Worm (Caenorhabditis elegans): ENCODE data around the gene Y26E6A.2.

The Y26E6A.2 gene

ce11 chrX:13958451-13958850, 44.3 kb upstream of the Y26E6A.2 start:
- no peak for TF ChIP-seq nhr-80 (tag; optimal IDR thresholded peaks at IDR 0.05)
- TF ChIP-seq hmg-1.2 (GFP tag; IDR thresholded peaks at IDR 0.05) = no peak
- TF ChIP-seq Y53F4B.3 (GFP tag; IDR thresholded peaks at IDR 0.05) = no peak
- no peak for TF ChIP-seq attf-6 (GFP tag; IDR thresholded peaks at IDR 0.05)
- TF ChIP-seq F52B5.7 (tag; optimal IDR thresholded peaks at IDR 0.05) = no peak
- TF ChIP-seq egl-44 (GFP tag; IDR thresholded peaks at IDR 0.05) = no peak
- no peak for TF ChIP-seq madf-6 (GFP tag; IDR thresholded peaks at IDR 0.05)
- TF ChIP-seq ekl-4 (GFP tag; IDR thresholded peaks at IDR 0.05) = no peak
- TF ChIP-seq T26A5.8 (tag; optimal IDR thresholded peaks at IDR 0.05) = no peak
- no peak for TF ChIP-seq lir-1 (GFP tag; conservative IDR thresholded peaks at IDR 0.05)
- no peak for TF ChIP-seq D2030.7 (GFP tag; IDR thresholded peaks at IDR 0.05)

DNA sequence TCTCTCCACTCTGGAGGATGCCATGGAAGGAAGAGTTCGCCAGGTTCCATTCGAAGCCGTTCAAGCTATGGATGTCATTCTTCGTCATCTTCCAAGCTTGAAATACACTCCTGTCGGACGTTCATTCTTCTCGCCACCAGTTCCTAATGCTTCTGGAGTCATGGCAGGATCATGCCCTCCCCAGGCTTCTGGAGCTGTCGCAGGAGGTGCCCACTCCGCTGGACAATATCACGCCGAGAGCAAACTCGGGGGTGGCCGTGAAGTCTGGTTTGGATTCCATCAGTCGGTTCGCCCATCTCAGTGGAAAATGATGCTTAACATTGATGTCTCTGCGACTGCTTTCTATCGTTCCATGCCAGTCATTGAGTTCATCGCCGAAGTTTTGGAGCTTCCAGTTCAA, 38.2 kb upstream of the Y26E6A.2 start:
- TF ChIP-seq him-1 (tag; optimal IDR thresholded peaks at IDR 0.05) (no peak), zfh-2 (GFP tag; conservative IDR thresholded peaks at IDR 0.05) (peak; percentile 65), zim-3 (tag; optimal IDR thresholded peaks at IDR 0.05) (no peak)

DNA sequence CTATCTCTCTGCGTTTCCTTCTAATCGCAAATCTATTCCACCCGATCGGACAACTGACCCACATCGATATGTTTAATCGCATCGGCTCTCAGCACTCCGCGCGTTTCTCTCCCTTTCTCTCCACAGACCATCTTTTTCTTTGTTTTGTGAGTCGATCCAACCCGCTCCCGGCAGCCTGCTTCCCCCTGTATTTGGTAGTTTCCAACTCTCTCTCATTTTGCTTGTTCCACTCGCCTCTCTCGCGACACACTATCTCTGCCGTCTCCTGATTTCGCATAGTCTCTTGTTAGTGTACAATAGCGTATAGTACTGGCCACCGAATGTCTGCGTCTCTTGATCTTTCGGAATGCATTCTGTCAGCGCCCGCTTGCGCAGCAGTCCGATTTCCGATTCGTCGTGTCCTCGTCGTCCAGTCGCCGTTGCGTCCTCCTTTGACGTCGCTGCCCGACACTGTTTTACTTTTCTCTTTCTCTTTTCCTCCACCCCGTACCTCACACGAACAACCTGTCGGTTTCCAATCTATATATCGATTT, 36.5 kb upstream of the Y26E6A.2 start:
- TF ChIP-seq ccch-3 (GFP tag; optimal IDR thresholded peaks at IDR 0.05) = no peak
- TF ChIP-seq Y56A3A.18 (GFP tag; IDR thresholded peaks at IDR 0.05) = no peak
- peak; percentile 42; the same call in 1 of the 2 replicates for TF ChIP-seq rcor-1 (GFP tag; IDR thresholded peaks at IDR 0.05)
- peak; percentile 89 for TF ChIP-seq hmg-1.2 (GFP tag; IDR thresholded peaks at IDR 0.05)
- TF ChIP-seq dpff-1 (tag; optimal IDR thresholded peaks at IDR 0.05) = no peak
- peak; percentile 43 for TF ChIP-seq ZK185.1 (tag; optimal IDR thresholded peaks at IDR 0.05; ENCODE audit: poor library complexity, severe bottlenecking)
- TF ChIP-seq sdz-38 (tag; optimal IDR thresholded peaks at IDR 0.05) = no peak
- TF ChIP-seq F55B11.4 (tag; optimal IDR thresholded peaks at IDR 0.05; ENCODE audit: borderline replicate concordance, insufficient read depth) = no peak
- TF ChIP-seq snpc-4 (GFP tag; optimal IDR thresholded peaks at IDR 0.05) = no peak
- peak in 1 of 4 experiments; percentile 34 for TF ChIP-seq snpc-4 (tag; optimal IDR thresholded peaks at IDR 0.05)
- TF ChIP-seq D2030.7 (GFP tag; IDR thresholded peaks at IDR 0.05) = no peak
- TF ChIP-seq F33H1.4 (GFP tag; IDR thresholded peaks at IDR 0.05) = no peak
- TF ChIP-seq cebp-1 (GFP tag; IDR thresholded peaks at IDR 0.05) = no peak
- peak; percentile 56 for TF ChIP-seq cebp-1 (tag; optimal IDR thresholded peaks at IDR 0.05)
- no peak for TF ChIP-seq K12H6.12 (tag; optimal IDR thresholded peaks at IDR 0.05)
- TF ChIP-seq ztf-3 (GFP tag; optimal IDR thresholded peaks at IDR 0.05) = no peak
- TF ChIP-seq hrde-1 (tag; optimal IDR thresholded peaks at IDR 0.05; ENCODE audit: borderline replicate concordance) = no peak
- peak; percentile 29 for TF ChIP-seq mcd-1 (GFP tag; IDR thresholded peaks at IDR 0.05)
- no peak for TF ChIP-seq hlh-12 (tag; optimal IDR thresholded peaks at IDR 0.05)
- TF ChIP-seq nfyb-1 (GFP tag; IDR thresholded peaks at IDR 0.05) = no peak
- TF ChIP-seq nhr-80 (tag; optimal IDR thresholded peaks at IDR 0.05) = peak; percentile 56
- TF ChIP-seq T07F8.4 (tag; optimal IDR thresholded peaks at IDR 0.05) = no peak
- TF ChIP-seq C17E4.6 (GFP tag; IDR thresholded peaks at IDR 0.05) = no peak
- TF ChIP-seq gei-17 (GFP tag; optimal IDR thresholded peaks at IDR 0.05) = peak; percentile 5
- no peak for TF ChIP-seq ceh-58 (GFP tag; IDR thresholded peaks at IDR 0.05)
- TF ChIP-seq ceh-27 (GFP tag; optimal IDR thresholded peaks at IDR 0.05) = peak; percentile 24
- peak; percentile 9 for TF ChIP-seq madf-10 (tag; optimal IDR thresholded peaks at IDR 0.05)
- no peak for TF ChIP-seq akir-1 (GFP tag; optimal IDR thresholded peaks at IDR 0.05)
- peak; percentile 7 for TF ChIP-seq unc-62 (GFP tag; optimal IDR thresholded peaks at IDR 0.05)
- TF ChIP-seq ztf-26 (tag; optimal IDR thresholded peaks at IDR 0.05) = peak; percentile 60
- 0 out of 2 replicates have a peak, but pooled peaks have one; percentile 46 for TF ChIP-seq dox-1 (GFP tag; IDR thresholded peaks at IDR 0.05)
- peak; percentile 54 for TF ChIP-seq lin-40 (tag; optimal IDR thresholded peaks at IDR 0.05)
- TF ChIP-seq Y53F4B.3 (GFP tag; IDR thresholded peaks at IDR 0.05) = no peak
- TF ChIP-seq tbp1 (GFP tag; optimal IDR thresholded peaks at IDR 0.05) = peak; percentile 2
- TF ChIP-seq athp-1 (tag; optimal IDR thresholded peaks at IDR 0.05) = no peak
- TF ChIP-seq nhr-90 (tag; optimal IDR thresholded peaks at IDR 0.05) = no peak

Measured in whole organism, young adult.